Fruit fly (Drosophila melanogaster): ENCODE measurements around the gene sinah.

The sinah gene

dm6 chr3L:16890650-16891336 lies 31.9 kb downstream of the sinah start (continued):
- TF ChIP-seq D (optimal IDR thresholded peaks at IDR 0.05) (no peak), D (GFP tag; optimal IDR thresholded peaks at IDR 0.05) (peak; percentile 94), tio (GFP tag; optimal IDR thresholded peaks at IDR 0.05) (peak; percentile 87), kay (GFP tag; optimal IDR thresholded peaks at IDR 0.05) (peak; percentile 68), hbn (GFP tag; IDR thresholded peaks at IDR 0.05; ENCODE audit: partially characterized antibody) (no peak), Nf-YA (GFP tag; IDR thresholded peaks at IDR 0.05) (peak; percentile 93), chinmo (GFP tag; IDR thresholded peaks at IDR 0.05; ENCODE audit: partially characterized antibody) (peak; percentile 99), bsh (GFP tag; optimal IDR thresholded peaks at IDR 0.05) (peak; percentile 59 to 97), CG5180 (GFP tag; optimal IDR thresholded peaks at IDR 0.05) (peak; percentile 81), gt (GFP tag; IDR thresholded peaks at IDR 0.05) (peak; percentile 79; the same call in 1 of the 2 replicates), Sry-β (GFP tag; optimal IDR thresholded peaks at IDR 0.05) (peak; percentile 57), CG8388 (GFP tag; optimal IDR thresholded peaks at IDR 0.05) (peak; percentile 93), hkb (optimal IDR thresholded peaks at IDR 0.05) (no peak), hkb (GFP tag; IDR thresholded peaks at IDR 0.05) (peak; percentile 95), NC2α (GFP tag; optimal IDR thresholded peaks at IDR 0.05) (peak; percentile 74), CG17385 (GFP tag; optimal IDR thresholded peaks at IDR 0.05) (peak; percentile 88), exex (tag; optimal IDR thresholded peaks at IDR 0.05) (peak; percentile 53), pnt (GFP tag; optimal IDR thresholded peaks at IDR 0.05) (peak; percentile 92), Atf6 (GFP tag; IDR thresholded peaks at IDR 0.05) (peak; percentile 84), pzg (GFP tag; optimal IDR thresholded peaks at IDR 0.05) (no peak), grn (GFP tag; optimal IDR thresholded peaks at IDR 0.05) (peak; percentile 23), dan (GFP tag; IDR thresholded peaks at IDR 0.05) (peak; percentile 52; the same call in 1 of the 2 replicates), esg (GFP tag; conservative IDR thresholded peaks at IDR 0.05) (peak; percentile 89), CG6813 (GFP tag; optimal IDR thresholded peaks at IDR 0.05) (peak; percentile 77), CG11560 (tag; IDR thresholded peaks at IDR 0.05) (peak; percentile 71; the same call in 2 of the 3 replicates), tgo (GFP tag; IDR thresholded peaks at IDR 0.05) (peak; percentile 90), mirr (GFP tag; optimal IDR thresholded peaks at IDR 0.05) (no peak), CG10274 (GFP tag; optimal IDR thresholded peaks at IDR 0.05) (peak; percentile 62), twi (tag; optimal IDR thresholded peaks at IDR 0.05) (peak; percentile 78), ap (GFP tag; IDR thresholded peaks at IDR 0.05) (peak; percentile 91), CG13894 (tag; optimal IDR thresholded peaks at IDR 0.05) (no peak), Dip3 (GFP tag; optimal IDR thresholded peaks at IDR 0.05) (no peak), vfl (GFP tag; optimal IDR thresholded peaks at IDR 0.05) (peak; percentile 37), CG10209 (GFP tag; optimal IDR thresholded peaks at IDR 0.05) (peak; percentile 86), CG6175 (GFP tag; IDR thresholded peaks at IDR 0.05) (peak; percentile 63; the same call in 2 of the 3 replicates), Hr39 (optimal IDR thresholded peaks at IDR 0.05) (no peak), CG14965 (GFP tag; optimal IDR thresholded peaks at IDR 0.05; ENCODE audit: borderline replicate concordance) (peak; percentile 28), Fer3 (tag; optimal IDR thresholded peaks at IDR 0.05) (peak; percentile 83), Oli (tag; optimal IDR thresholded peaks at IDR 0.05) (peak; percentile 94), CG17829 (tag; optimal IDR thresholded peaks at IDR 0.05) (peak; percentile 92), wor (GFP tag; IDR thresholded peaks at IDR 0.05) (peak; percentile 94), Taf1 (GFP tag; IDR thresholded peaks at IDR 0.05) (peak; percentile 47; the same call in 1 of the 2 replicates), PHDP (tag; optimal IDR thresholded peaks at IDR 0.05) (peak; percentile 89), amos (GFP tag; IDR thresholded peaks at IDR 0.05; ENCODE audit: partially characterized antibody) (peak; percentile 34; the same call in 1 of the 2 replicates), CG14014 (GFP tag; IDR thresholded peaks at IDR 0.05) (peak; percentile 85), Lim3 (GFP tag; IDR thresholded peaks at IDR 0.05) (peak; percentile 79; the same call in 1 of the 2 replicates), dm (GFP tag; optimal IDR thresholded peaks at IDR 0.05) (peak; percentile 84), CG30403 (GFP tag; optimal IDR thresholded peaks at IDR 0.05) (peak; percentile 92), gsb-n (tag; optimal IDR thresholded peaks at IDR 0.05) (peak; percentile 92), Rx (GFP tag; IDR thresholded peaks at IDR 0.05) (peak; percentile 91)
